ENCODE assay signal across 1 fruit fly cellular context in the genomic region with DNA sequence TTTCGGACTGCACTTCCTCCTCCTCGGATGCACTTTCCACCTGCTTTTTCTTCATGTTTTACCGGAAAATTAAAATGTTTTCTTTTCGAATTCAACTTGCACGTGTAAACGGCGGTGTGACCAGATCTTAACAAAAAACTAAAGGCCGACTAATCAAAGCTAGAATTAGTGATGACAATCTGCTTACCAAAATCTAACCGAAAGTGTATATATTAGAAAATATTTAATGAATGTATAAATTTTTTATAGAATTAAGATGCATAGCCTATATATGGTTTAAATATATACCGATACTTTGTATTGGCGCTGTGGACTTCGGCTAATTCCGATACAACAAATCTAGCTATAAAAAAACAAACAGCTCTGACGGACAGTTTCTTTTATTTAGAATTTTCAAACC.
A peak's percentile ranks its signal among the peaks of the same experiment; 100 is the strongest.
TF ChIP-seq lines count a peak whose summit lies in the region.

A gene (minus strand): TSS at position 216 of the 400 bp plus-strand sequence.
A gene (plus strand): TSS at position 400 of the 400 bp plus-strand sequence.

TF ChIP-seq in whole organism, embryonic, 481 proteins besides CTCF, POLR2A, EP300 and RAD21 (continued from another document):
- no peak for TF ChIP-seq CG15011 (GFP tag; optimal IDR thresholded peaks at IDR 0.05; lab: Kevin White, UChicago)
- no peak for TF ChIP-seq trh (GFP tag; optimal IDR thresholded peaks at IDR 0.05; lab: Kevin White, UChicago)
- no peak for TF ChIP-seq bowl (GFP tag; IDR thresholded peaks at IDR 0.05; lab: Robert Waterston, UW)
- peak; percentile 71 for TF ChIP-seq CG1602 (GFP tag; optimal IDR thresholded peaks at IDR 0.05; lab: Kevin White, UChicago)
- TF ChIP-seq dmrt99B (tag; optimal IDR thresholded peaks at IDR 0.05; lab: Kevin White, UChicago): no peak
- TF ChIP-seq gro (GFP tag; optimal IDR thresholded peaks at IDR 0.05; lab: Kevin White, UChicago): no peak
- no peak for TF ChIP-seq CG11398 (GFP tag; optimal IDR thresholded peaks at IDR 0.05; lab: Kevin White, UChicago)
- no peak for TF ChIP-seq chm (GFP tag; IDR thresholded peaks at IDR 0.05; lab: Robert Waterston, UW)
- TF ChIP-seq CG30431 (GFP tag; optimal IDR thresholded peaks at IDR 0.05; lab: Kevin White, UChicago): peak; percentile 25
- TF ChIP-seq gfzf (GFP tag; optimal IDR thresholded peaks at IDR 0.05; lab: Kevin White, UChicago): peak; percentile 58
- peak; percentile 78 for TF ChIP-seq PHDP (tag; optimal IDR thresholded peaks at IDR 0.05; lab: Kevin White, UChicago)
- peak; percentile 80 for TF ChIP-seq gem (tag; optimal IDR thresholded peaks at IDR 0.05; lab: Kevin White, UChicago)
- peak; percentile 38 for TF ChIP-seq CG8281 (tag; optimal IDR thresholded peaks at IDR 0.05; lab: Kevin White, UChicago)
- no peak for TF ChIP-seq CG3407 (GFP tag; optimal IDR thresholded peaks at IDR 0.05; lab: Kevin White, UChicago)
- no peak for TF ChIP-seq nau (GFP tag; optimal IDR thresholded peaks at IDR 0.05; lab: Kevin White, UChicago)
- TF ChIP-seq sim (GFP tag; IDR thresholded peaks at IDR 0.05; lab: Robert Waterston, UW): no peak
- peak; percentile 55 for TF ChIP-seq CG2116 (GFP tag; optimal IDR thresholded peaks at IDR 0.05; lab: Kevin White, UChicago)
- peak; percentile 73 for TF ChIP-seq Sox100B (GFP tag; optimal IDR thresholded peaks at IDR 0.05; lab: Kevin White, UChicago)
- no peak for TF ChIP-seq otp (GFP tag; IDR thresholded peaks at IDR 0.05; lab: Robert Waterston, UW)
- peak; percentile 45 for TF ChIP-seq ssp (GFP tag; IDR thresholded peaks at IDR 0.05; lab: Robert Waterston, UW)
- peak; percentile 56 for TF ChIP-seq CG9727 (GFP tag; optimal IDR thresholded peaks at IDR 0.05; lab: Kevin White, UChicago)
- no peak for TF ChIP-seq jumu (GFP tag; optimal IDR thresholded peaks at IDR 0.05; lab: Kevin White, UChicago)
- peak; percentile 70 for TF ChIP-seq CG9817 (tag; optimal IDR thresholded peaks at IDR 0.05; lab: Kevin White, UChicago)
- TF ChIP-seq CG4707 (GFP tag; optimal IDR thresholded peaks at IDR 0.05; lab: Kevin White, UChicago): no peak
- no peak for TF ChIP-seq schlank (tag; optimal IDR thresholded peaks at IDR 0.05; lab: Kevin White, UChicago)
- TF ChIP-seq al (GFP tag; IDR thresholded peaks at IDR 0.05; lab: Robert Waterston, UW): peak; percentile 44; the same call in 1 of the 2 replicates
- no peak for TF ChIP-seq hth (optimal IDR thresholded peaks at IDR 0.05; lab: Kevin White, UChicago)
- TF ChIP-seq CG10267 (tag; optimal IDR thresholded peaks at IDR 0.05; lab: Kevin White, UChicago): peak; percentile 76
- peak; percentile 35 for TF ChIP-seq CG7556 (GFP tag; optimal IDR thresholded peaks at IDR 0.05; lab: Kevin White, UChicago)
- peak; percentile 56 for TF ChIP-seq E2f2 (GFP tag; IDR thresholded peaks at IDR 0.05; lab: Robert Waterston, UW)
- TF ChIP-seq CG11247 (GFP tag; IDR thresholded peaks at IDR 0.05; lab: Robert Waterston, UW): peak; percentile 61; the same call in 1 of the 2 replicates
- no peak for TF ChIP-seq CG3163 (GFP tag; optimal IDR thresholded peaks at IDR 0.05; lab: Kevin White, UChicago)
- peak; percentile 14 for TF ChIP-seq CrebB (tag; optimal IDR thresholded peaks at IDR 0.05; lab: Kevin White, UChicago)
- peak; percentile 77 for TF ChIP-seq CG12659 (GFP tag; optimal IDR thresholded peaks at IDR 0.05; lab: Kevin White, UChicago)
- TF ChIP-seq sr (GFP tag; IDR thresholded peaks at IDR 0.05; lab: Robert Waterston, UW): no peak
- TF ChIP-seq CG10979 (tag; optimal IDR thresholded peaks at IDR 0.05; lab: Kevin White, UChicago): peak; percentile 74
- no peak for TF ChIP-seq slp2 (GFP tag; optimal IDR thresholded peaks at IDR 0.05; lab: Kevin White, UChicago)
- TF ChIP-seq C15 (GFP tag; IDR thresholded peaks at IDR 0.05; lab: Robert Waterston, UW): peak; percentile 14; the same call in 1 of the 3 replicates
- no peak for TF ChIP-seq ems (GFP tag; optimal IDR thresholded peaks at IDR 0.05; lab: Kevin White, UChicago)
- no peak for TF ChIP-seq Dip2 (GFP tag; IDR thresholded peaks at IDR 0.05; lab: Robert Waterston, UW)
- peak; percentile 56 for TF ChIP-seq CG10366 (GFP tag; IDR thresholded peaks at IDR 0.05; lab: Robert Waterston, UW)
- TF ChIP-seq sc (optimal IDR thresholded peaks at IDR 0.05; lab: Kevin White, UChicago): no peak
- TF ChIP-seq sc (GFP tag; optimal IDR thresholded peaks at IDR 0.05; lab: Kevin White, UChicago): peak; percentile 35
- no peak for TF ChIP-seq Mes4 (GFP tag; optimal IDR thresholded peaks at IDR 0.05; lab: Kevin White, UChicago)
- peak; percentile 29; the same call in 1 of the 3 replicates for TF ChIP-seq H15 (GFP tag; IDR thresholded peaks at IDR 0.05; lab: Robert Waterston, UW)
- TF ChIP-seq hbn (GFP tag; IDR thresholded peaks at IDR 0.05; lab: Robert Waterston, UW; ENCODE audit: partially characterized antibody): peak; percentile 22; the same call in 1 of the 2 replicates
- no peak for TF ChIP-seq Jarid2 (GFP tag; optimal IDR thresholded peaks at IDR 0.05; lab: Kevin White, UChicago)
- TF ChIP-seq CG34422 (GFP tag; IDR thresholded peaks at IDR 0.05; lab: Robert Waterston, UW): peak; percentile 73
- TF ChIP-seq gcm (GFP tag; optimal IDR thresholded peaks at IDR 0.05; lab: Kevin White, UChicago): peak; percentile 35
- peak; percentile 75 for TF ChIP-seq HmgZ (tag; optimal IDR thresholded peaks at IDR 0.05; lab: Kevin White, UChicago)
- no peak for TF ChIP-seq hb (GFP tag; IDR thresholded peaks at IDR 0.05; lab: Robert Waterston, UW; ENCODE audit: partially characterized antibody)
- peak; percentile 80 for TF ChIP-seq ind (GFP tag; optimal IDR thresholded peaks at IDR 0.05; lab: Kevin White, UChicago)
- peak; percentile 48 for TF ChIP-seq cwo (GFP tag; optimal IDR thresholded peaks at IDR 0.05; lab: Kevin White, UChicago)
- TF ChIP-seq Dref (GFP tag; IDR thresholded peaks at IDR 0.05; lab: Robert Waterston, UW): no peak; the same call in 1 of the 2 replicates
- no peak for TF ChIP-seq dati (GFP tag; IDR thresholded peaks at IDR 0.05; lab: Robert Waterston, UW)
- TF ChIP-seq vvl (GFP tag; IDR thresholded peaks at IDR 0.05; lab: Robert Waterston, UW): peak; percentile 67
- no peak for TF ChIP-seq CG1603 (tag; optimal IDR thresholded peaks at IDR 0.05; lab: Kevin White, UChicago)
- TF ChIP-seq CG10431 (GFP tag; optimal IDR thresholded peaks at IDR 0.05; lab: Kevin White, UChicago): peak; percentile 42
- TF ChIP-seq fd96Cb (tag; optimal IDR thresholded peaks at IDR 0.05; lab: Kevin White, UChicago): peak; percentile 63
- no peak for TF ChIP-seq tll (GFP tag; optimal IDR thresholded peaks at IDR 0.05; lab: Kevin White, UChicago)
- TF ChIP-seq eve (GFP tag; optimal IDR thresholded peaks at IDR 0.05; lab: Kevin White, UChicago): no peak
- TF ChIP-seq gsb-n (tag; optimal IDR thresholded peaks at IDR 0.05; lab: Kevin White, UChicago): no peak
- no peak for TF ChIP-seq Optix (GFP tag; IDR thresholded peaks at IDR 0.05; lab: Robert Waterston, UW)
- no peak for TF ChIP-seq CG34224 (GFP tag; IDR thresholded peaks at IDR 0.05; lab: Robert Waterston, UW; ENCODE audit: partially characterized antibody)
- TF ChIP-seq CG31388 (GFP tag; optimal IDR thresholded peaks at IDR 0.05; lab: Kevin White, UChicago): no peak
- peak; percentile 66 for TF ChIP-seq Hr3 (GFP tag; optimal IDR thresholded peaks at IDR 0.05; lab: Kevin White, UChicago)
- TF ChIP-seq CG6791 (GFP tag; IDR thresholded peaks at IDR 0.05; lab: Robert Waterston, UW; ENCODE audit: partially characterized antibody): no peak
- TF ChIP-seq ara (GFP tag; IDR thresholded peaks at IDR 0.05; lab: Robert Waterston, UW): peak; percentile 48; the same call in 1 of the 2 replicates
- TF ChIP-seq Dbx (GFP tag; IDR thresholded peaks at IDR 0.05; lab: Robert Waterston, UW): peak; percentile 70; the same call in 2 of the 3 replicates
- TF ChIP-seq sob (GFP tag; IDR thresholded peaks at IDR 0.05; lab: Robert Waterston, UW): peak; percentile 80
- peak; percentile 68 for TF ChIP-seq HLH3B (GFP tag; IDR thresholded peaks at IDR 0.05; lab: Robert Waterston, UW)
- TF ChIP-seq peb (GFP tag; IDR thresholded peaks at IDR 0.05; lab: Robert Waterston, UW): no peak
- peak; percentile 41 for TF ChIP-seq CG5245 (GFP tag; optimal IDR thresholded peaks at IDR 0.05; lab: Kevin White, UChicago)
- TF ChIP-seq CG6254 (GFP tag; optimal IDR thresholded peaks at IDR 0.05; lab: Kevin White, UChicago): peak; percentile 38
- TF ChIP-seq CG10321 (GFP tag; IDR thresholded peaks at IDR 0.05; lab: Robert Waterston, UW): no peak
- TF ChIP-seq Hand (GFP tag; optimal IDR thresholded peaks at IDR 0.05; lab: Kevin White, UChicago): peak; percentile 2
- TF ChIP-seq sna (GFP tag; IDR thresholded peaks at IDR 0.05; lab: Robert Waterston, UW; ENCODE audit: partially characterized antibody): 0 out of 2 replicates have a peak, but pooled peaks have one; percentile 22
- TF ChIP-seq NC2β (GFP tag; optimal IDR thresholded peaks at IDR 0.05; lab: Kevin White, UChicago): no peak
- peak; percentile 83 for TF ChIP-seq sug (tag; optimal IDR thresholded peaks at IDR 0.05; lab: Kevin White, UChicago)
- TF ChIP-seq dpn (GFP tag; optimal IDR thresholded peaks at IDR 0.05; lab: Kevin White, UChicago): peak in 1 of 2 experiments; percentile 76
- TF ChIP-seq Lpt (GFP tag; optimal IDR thresholded peaks at IDR 0.05; lab: Kevin White, UChicago): no peak
- TF ChIP-seq Hmx (GFP tag; optimal IDR thresholded peaks at IDR 0.05; lab: Kevin White, UChicago): no peak
- TF ChIP-seq bigmax (GFP tag; optimal IDR thresholded peaks at IDR 0.05; lab: Kevin White, UChicago): no peak
- TF ChIP-seq amos (GFP tag; IDR thresholded peaks at IDR 0.05; lab: Robert Waterston, UW; ENCODE audit: partially characterized antibody): no peak
- TF ChIP-seq CG16813 (GFP tag; IDR thresholded peaks at IDR 0.05; lab: Robert Waterston, UW; ENCODE audit: partially characterized antibody): peak; percentile 45; the same call in 2 of the 3 replicates
- TF ChIP-seq CG8290 (GFP tag; optimal IDR thresholded peaks at IDR 0.05; lab: Kevin White, UChicago): peak; percentile 65
- no peak for TF ChIP-seq CG8290 (tag; optimal IDR thresholded peaks at IDR 0.05; lab: Kevin White, UChicago)
- TF ChIP-seq CG14441 (GFP tag; IDR thresholded peaks at IDR 0.05; lab: Robert Waterston, UW): peak; percentile 42; the same call in 1 of the 2 replicates
- peak; percentile 5 for TF ChIP-seq Sin3A (optimal IDR thresholded peaks at IDR 0.05; lab: Kevin White, UChicago)
- TF ChIP-seq GATAe (GFP tag; conservative IDR thresholded peaks at IDR 0.05; lab: Robert Waterston, UW): 0 out of 2 replicates have a peak, but pooled peaks have one; percentile 22
- no peak for TF ChIP-seq ash1 (GFP tag; optimal IDR thresholded peaks at IDR 0.05; lab: Kevin White, UChicago)
- no peak for TF ChIP-seq prd (optimal IDR thresholded peaks at IDR 0.05; lab: Kevin White, UChicago)
- peak; percentile 59; the same call in 1 of the 3 replicates for TF ChIP-seq prd (GFP tag; IDR thresholded peaks at IDR 0.05; lab: Robert Waterston, UW)
- TF ChIP-seq CG4854 (GFP tag; optimal IDR thresholded peaks at IDR 0.05; lab: Kevin White, UChicago): peak; percentile 23
- TF ChIP-seq unpg (GFP tag; optimal IDR thresholded peaks at IDR 0.05; lab: Kevin White, UChicago): peak; percentile 56
- 0 out of 2 replicates have a peak, but pooled peaks have one; percentile 20 for TF ChIP-seq seq (GFP tag; IDR thresholded peaks at IDR 0.05; lab: Robert Waterston, UW)
- peak; percentile 78 for TF ChIP-seq CG11504 (tag; optimal IDR thresholded peaks at IDR 0.05; lab: Kevin White, UChicago)
- TF ChIP-seq gsb (GFP tag; IDR thresholded peaks at IDR 0.05; lab: Robert Waterston, UW): no peak
- peak; percentile 55 for TF ChIP-seq BtbVII (GFP tag; optimal IDR thresholded peaks at IDR 0.05; lab: Kevin White, UChicago)
- TF ChIP-seq CG3995 (GFP tag; optimal IDR thresholded peaks at IDR 0.05; lab: Kevin White, UChicago): peak; percentile 2
- peak; percentile 47 for TF ChIP-seq CG16815 (GFP tag; optimal IDR thresholded peaks at IDR 0.05; lab: Kevin White, UChicago)
- TF ChIP-seq rib (GFP tag; IDR thresholded peaks at IDR 0.05; lab: Robert Waterston, UW): no peak
- peak; percentile 67 for TF ChIP-seq Abd-B (GFP tag; optimal IDR thresholded peaks at IDR 0.05; lab: Kevin White, UChicago)
- peak; percentile 66 for TF ChIP-seq CG7372 (GFP tag; IDR thresholded peaks at IDR 0.05; lab: Robert Waterston, UW)
- TF ChIP-seq pan (optimal IDR thresholded peaks at IDR 0.05; lab: Kevin White, UChicago): no peak
- peak in 1 of 2 experiments; percentile 51 for TF ChIP-seq pan (GFP tag; optimal IDR thresholded peaks at IDR 0.05 in 1 of 2, IDR thresholded peaks at IDR 0.05 in 1 of 2)
- peak; percentile 78 for TF ChIP-seq CG18262 (tag; optimal IDR thresholded peaks at IDR 0.05; lab: Kevin White, UChicago)
- peak; percentile 60; the same call in 2 of the 3 replicates for TF ChIP-seq ken (GFP tag; IDR thresholded peaks at IDR 0.05; lab: Robert Waterston, UW)
- no peak for TF ChIP-seq Trl (optimal IDR thresholded peaks at IDR 0.05; lab: Kevin White, UChicago)
- no peak for TF ChIP-seq Trl (GFP tag; optimal IDR thresholded peaks at IDR 0.05; lab: Kevin White, UChicago)
- TF ChIP-seq CG8944 (GFP tag; optimal IDR thresholded peaks at IDR 0.05; lab: Kevin White, UChicago): no peak
- peak; percentile 82 for TF ChIP-seq trem (tag; optimal IDR thresholded peaks at IDR 0.05; lab: Kevin White, UChicago)
- TF ChIP-seq ftz-f1 (GFP tag; optimal IDR thresholded peaks at IDR 0.05; lab: Kevin White, UChicago): no peak
- TF ChIP-seq kah (GFP tag; optimal IDR thresholded peaks at IDR 0.05; lab: Kevin White, UChicago): peak; percentile 49
- TF ChIP-seq Atf-2 (GFP tag; optimal IDR thresholded peaks at IDR 0.05; lab: Kevin White, UChicago): no peak
- TF ChIP-seq ewg (GFP tag; optimal IDR thresholded peaks at IDR 0.05; lab: Kevin White, UChicago): peak; percentile 34
- TF ChIP-seq CG33557 (GFP tag; optimal IDR thresholded peaks at IDR 0.05; lab: Kevin White, UChicago): peak; percentile 73
- peak; percentile 47 for TF ChIP-seq pzg (GFP tag; optimal IDR thresholded peaks at IDR 0.05; lab: Kevin White, UChicago)
- TF ChIP-seq CG12299 (tag; optimal IDR thresholded peaks at IDR 0.05; lab: Kevin White, UChicago): no peak
- no peak for TF ChIP-seq NK7.1 (GFP tag; optimal IDR thresholded peaks at IDR 0.05; lab: Kevin White, UChicago)
- no peak for TF ChIP-seq CG2875 (GFP tag; optimal IDR thresholded peaks at IDR 0.05; lab: Kevin White, UChicago)
- TF ChIP-seq Lim3 (GFP tag; IDR thresholded peaks at IDR 0.05; lab: Robert Waterston, UW): no peak
- TF ChIP-seq Vsx1 (GFP tag; optimal IDR thresholded peaks at IDR 0.05; lab: Kevin White, UChicago): no peak
- no peak for TF ChIP-seq gcm2 (GFP tag; optimal IDR thresholded peaks at IDR 0.05; lab: Kevin White, UChicago)
- TF ChIP-seq Oli (tag; optimal IDR thresholded peaks at IDR 0.05; lab: Kevin White, UChicago): peak; percentile 68
